Fruit fly (Drosophila melanogaster): ENCODE data around the gene CG42556.
A peak's percentile ranks its signal among the peaks of the same experiment; 100 is the strongest.

The CG42556 gene

DNA sequence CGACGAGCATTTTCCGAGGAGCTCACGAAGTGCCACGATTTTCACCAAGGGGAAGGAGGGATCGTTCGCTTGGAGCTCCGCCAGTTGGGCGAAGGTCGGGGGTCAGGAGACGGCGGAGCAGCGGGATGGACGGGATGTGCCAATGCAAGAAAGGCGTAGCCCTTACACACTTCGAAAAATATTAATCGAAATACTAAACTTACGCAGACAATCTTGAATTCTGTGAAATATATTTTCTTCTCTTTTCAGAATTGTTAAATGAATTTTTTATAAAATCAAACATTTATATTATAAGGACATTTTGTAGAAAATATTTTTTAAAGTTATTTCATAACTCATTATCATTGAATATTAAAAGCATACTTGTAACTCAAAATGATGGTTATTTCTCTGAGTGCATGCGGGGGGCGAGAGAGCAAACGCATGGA lies 20.8 kb upstream of the CG42556 start (continued):
- TF ChIP-seq CG31224 (GFP tag; IDR thresholded peaks at IDR 0.05) (no peak), Oli (tag; optimal IDR thresholded peaks at IDR 0.05) (peak; percentile 61), CG17361 (GFP tag; IDR thresholded peaks at IDR 0.05) (peak; percentile 69; the same call in 2 of the 3 replicates), B-H1 (GFP tag; IDR thresholded peaks at IDR 0.05) (peak; percentile 32; the same call in 1 of the 3 replicates), CG17359 (tag; optimal IDR thresholded peaks at IDR 0.05) (peak; percentile 49), CG10431 (GFP tag; optimal IDR thresholded peaks at IDR 0.05) (no peak), inv (GFP tag; IDR thresholded peaks at IDR 0.05; ENCODE audit: partially characterized antibody) (no peak), slbo (GFP tag; IDR thresholded peaks at IDR 0.05) (peak; percentile 60), Hr78 (GFP tag; optimal IDR thresholded peaks at IDR 0.05) (peak in 1 of 2 experiments; percentile 96), B-H2 (GFP tag; optimal IDR thresholded peaks at IDR 0.05) (no peak), CG14014 (GFP tag; IDR thresholded peaks at IDR 0.05) (no peak), CG32767 (GFP tag; IDR thresholded peaks at IDR 0.05) (0 out of 2 replicates have a peak, but pooled peaks have one; percentile 27), CG15514 (GFP tag; optimal IDR thresholded peaks at IDR 0.05) (no peak), CG12391 (tag; optimal IDR thresholded peaks at IDR 0.05) (peak; percentile 62), CG15601 (tag; optimal IDR thresholded peaks at IDR 0.05) (peak; percentile 34), CG6175 (GFP tag; IDR thresholded peaks at IDR 0.05) (no peak), Atf6 (GFP tag; IDR thresholded peaks at IDR 0.05) (peak; percentile 61; the same call in 1 of the 2 replicates), CG17612 (GFP tag; IDR thresholded peaks at IDR 0.05) (no peak), CG7372 (GFP tag; IDR thresholded peaks at IDR 0.05) (no peak), D (optimal IDR thresholded peaks at IDR 0.05) (no peak), D (GFP tag; optimal IDR thresholded peaks at IDR 0.05) (peak; percentile 24), Antp (GFP tag; optimal IDR thresholded peaks at IDR 0.05) (no peak), Poxn (GFP tag; IDR thresholded peaks at IDR 0.05) (no peak), D19A (tag; optimal IDR thresholded peaks at IDR 0.05) (peak; percentile 45), CG2199 (GFP tag; IDR thresholded peaks at IDR 0.05) (no peak), tin (GFP tag; optimal IDR thresholded peaks at IDR 0.05) (no peak), Gsc (GFP tag; IDR thresholded peaks at IDR 0.05) (no peak), Ssrp (tag; optimal IDR thresholded peaks at IDR 0.05) (peak; percentile 62), CG3281 (GFP tag; optimal IDR thresholded peaks at IDR 0.05) (peak; percentile 32), CG7745 (tag; optimal IDR thresholded peaks at IDR 0.05) (no peak), jigr1 (GFP tag; IDR thresholded peaks at IDR 0.05) (0 out of 3 replicates have a peak, but pooled peaks have one; percentile 40), Hey (tag; optimal IDR thresholded peaks at IDR 0.05) (no peak), Doc2 (GFP tag; IDR thresholded peaks at IDR 0.05) (0 out of 2 replicates have a peak, but pooled peaks have one; percentile 13), lola (GFP tag; optimal IDR thresholded peaks at IDR 0.05) (peak in 1 of 3 experiments; percentile 23), row (GFP tag; IDR thresholded peaks at IDR 0.05) (peak; percentile 64), Ets65A (GFP tag) (peak; percentile 80), hth (optimal IDR thresholded peaks at IDR 0.05) (no peak), Rx (GFP tag; IDR thresholded peaks at IDR 0.05) (no peak), ATbp (GFP tag; optimal IDR thresholded peaks at IDR 0.05) (peak; percentile 42), stwl (tag; optimal IDR thresholded peaks at IDR 0.05) (no peak), crol (GFP tag; IDR thresholded peaks at IDR 0.05) (peak; percentile 72), Blimp-1 (GFP tag; optimal IDR thresholded peaks at IDR 0.05) (peak; percentile 60), az2 (GFP tag; optimal IDR thresholded peaks at IDR 0.05) (no peak), grau (tag; optimal IDR thresholded peaks at IDR 0.05) (peak; percentile 67), emc (GFP tag; optimal IDR thresholded peaks at IDR 0.05) (no peak), CG3163 (GFP tag; optimal IDR thresholded peaks at IDR 0.05) (no peak), phol (tag; optimal IDR thresholded peaks at IDR 0.05) (peak; percentile 57), sisA (GFP tag; IDR thresholded peaks at IDR 0.05) (peak; percentile 46), CG3847 (GFP tag; IDR thresholded peaks at IDR 0.05) (peak; percentile 46), CG13775 (GFP tag; optimal IDR thresholded peaks at IDR 0.05) (peak; percentile 6), cad (GFP tag; optimal IDR thresholded peaks at IDR 0.05) (no peak)
